Worm (Caenorhabditis elegans): ENCODE data around the gene sdz-5.
"Not testable (repeated sequence)": the region's sequence is repeated elsewhere in the genome, so short reads cannot be mapped to it uniquely, and the experiment has no call there.

ce11 chrII:3032480-3032879 lies 24.0 kb downstream of the sdz-5 start, which contains the start of gene B0454.6:
- TF ChIP-seq him-1, dao-5 (tag; optimal IDR thresholded peaks at IDR 0.05): not testable (repeated sequence)

Measured in whole organism, L4/young adult.